Worm (Caenorhabditis elegans) whole organism, L1 larva: ENCODE data around the gene fipr-27.
A peak's percentile ranks its signal among the peaks of the same experiment; 100 is the strongest.
"Not testable (repeated sequence)": the region's sequence is repeated elsewhere in the genome, so short reads cannot be mapped to it uniquely, and the experiment has no call there.

Source experiments
- C04F5.9 ChIP-seq: sonication (generic microtip); optimal IDR thresholded peaks from 2 replicates; lab custom pipeline; 2016; ENCODE audit warnings: missing genetic modification characterization, missing compliant biosample characterization
- C16A3.4 ChIP-seq: fragments of 150-350 bp; optimal IDR thresholded peaks from 2 replicates; lab custom pipeline; 2014; ENCODE audit warnings: missing biosample characterization, missing genetic modification characterization
- C34B4.2 ChIP-seq: sonication (generic microtip); optimal IDR thresholded peaks from 2 replicates; lab custom pipeline; 2017; ENCODE audit warnings: mild to moderate bottlenecking, missing genetic modification characterization, missing compliant biosample characterization
- Y116A8C.19 ChIP-seq: sonication (generic microtip); optimal IDR thresholded peaks from 2 replicates; lab custom pipeline; 2016; ENCODE audit warnings: missing compliant biosample characterization, missing genetic modification characterization, borderline replicate concordance
- aly-2 ChIP-seq: fragments of 150-350 bp; optimal IDR thresholded peaks from 2 replicates; lab custom pipeline; 2014; ENCODE audit warnings: missing biosample characterization, missing genetic modification characterization
- blmp-1 ChIP-seq: fragments of 150-350 bp; optimal IDR thresholded peaks from 2 replicates; lab custom pipeline; 2014; ENCODE audit warnings: missing biosample characterization, missing genetic modification characterization
- ceh-8 ChIP-seq: fragments of 200-800 bp; sonication (Bioruptor generic); optimal IDR thresholded peaks from 2 replicates; lab custom pipeline; 2018; ENCODE audit warnings: mild to moderate bottlenecking, missing genetic modification characterization, moderate library complexity, missing compliant biosample characterization
- ceh-82 ChIP-seq, 3 experiments: fragments of 150-350 bp in 1 of 3; sonication (generic microtip) in 2 of 3; optimal IDR thresholded peaks; 2 replicates each; lab custom pipeline; 2014 to 2017; ENCODE audit warnings: missing biosample characterization in 3 of 3, missing genetic modification characterization in 3 of 3
- ceh-90 ChIP-seq: sonication (generic microtip); optimal IDR thresholded peaks from 2 replicates; lab custom pipeline; 2016; ENCODE audit warnings: missing genetic modification characterization, missing compliant biosample characterization
- ces-1 ChIP-seq: fragments of 150-350 bp; optimal IDR thresholded peaks from 2 replicates; lab custom pipeline; 2014; ENCODE audit warnings: missing biosample characterization, missing genetic modification reagents, missing genetic modification characterization
- dpl-1 ChIP-seq, 3 experiments: fragments of 150-350 bp in 2 of 3; sonication (generic microtip) in 1 of 3; optimal IDR thresholded peaks; 2 replicates each; lab custom pipeline; 2014 to 2017; ENCODE audit warnings: missing biosample characterization in 3 of 3, missing genetic modification characterization in 3 of 3, missing genetic modification reagents in 3 of 3
- dsc-1 ChIP-seq: sonication (generic microtip); optimal IDR thresholded peaks from 2 replicates; lab custom pipeline; 2016; ENCODE audit warnings: mild to moderate bottlenecking, missing genetic modification characterization, missing compliant biosample characterization
- efl-1 ChIP-seq, 4 experiments: fragments of 150-350 bp; optimal IDR thresholded peaks in 3 of 4; peaks in 1 of 4; 1 replicate in 1 of 4; 2 replicates in 3 of 4; lab custom pipeline; 2014; ENCODE audit warnings: missing biosample characterization in 2 of 4, missing genetic modification characterization in 2 of 4, missing genetic modification reagents in 2 of 4
- efl-3 ChIP-seq: fragments of 200-800 bp; sonication (Bioruptor generic); optimal IDR thresholded peaks from 2 replicates; lab custom pipeline; 2018; ENCODE audit warnings: mild to moderate bottlenecking, missing genetic modification characterization, missing compliant biosample characterization
- egl-27 ChIP-seq, 2 experiments: fragments of 150-350 bp in 1 of 2; sonication (generic microtip); optimal IDR thresholded peaks; 3 replicates each; lab custom pipeline; 2017 to 2018; ENCODE audit warnings: missing biosample characterization in 2 of 2, missing genetic modification characterization in 2 of 2, missing genetic modification reagents in 2 of 2
- fkh-10 ChIP-seq: sonication (generic microtip); optimal IDR thresholded peaks from 2 replicates; lab custom pipeline; 2017; ENCODE audit warnings: missing biosample characterization, missing genetic modification reagents, missing genetic modification characterization
- fkh-8 ChIP-seq: sonication (generic microtip); optimal IDR thresholded peaks from 2 replicates; lab custom pipeline; 2016; ENCODE audit warnings: mild to moderate bottlenecking, missing genetic modification characterization, missing compliant biosample characterization
- fos-1 ChIP-seq: fragments of 150-350 bp; optimal IDR thresholded peaks from 2 replicates; lab custom pipeline; 2014; ENCODE audit warnings: missing biosample characterization, missing genetic modification characterization
- hlh-17 ChIP-seq: fragments of 200-800 bp; sonication (Bioruptor generic); optimal IDR thresholded peaks from 2 replicates; lab custom pipeline; 2018; ENCODE audit warnings: missing genetic modification characterization, mild to moderate bottlenecking, missing compliant biosample characterization, moderate library complexity, borderline replicate concordance
- irx-1 ChIP-seq: sonication (generic microtip); optimal IDR thresholded peaks from 2 replicates; lab custom pipeline; 2016; ENCODE audit warnings: missing genetic modification characterization, missing compliant biosample characterization
- lin-14 ChIP-seq: fragments of 200-800 bp; sonication (Bioruptor generic); optimal IDR thresholded peaks from 2 replicates; lab custom pipeline; 2018; ENCODE audit warnings: mild to moderate bottlenecking, missing genetic modification characterization, moderate library complexity, missing compliant biosample characterization
- lin-35 ChIP-seq, 2 experiments: fragments of 150-350 bp; optimal IDR thresholded peaks; 2 replicates each; lab custom pipeline; 2014; ENCODE audit warnings: missing biosample characterization in 2 of 2, missing genetic modification characterization in 2 of 2, missing genetic modification reagents in 2 of 2
- lin-39 ChIP-seq: fragments of 150-350 bp; optimal IDR thresholded peaks from 2 replicates; lab custom pipeline; 2014; ENCODE audit warnings: missing biosample characterization, missing genetic modification reagents, missing genetic modification characterization
- lir-3 ChIP-seq: sonication (generic microtip); optimal IDR thresholded peaks from 2 replicates; lab custom pipeline; 2016; ENCODE audit warnings: mild to moderate bottlenecking, missing genetic modification characterization, moderate library complexity, missing compliant biosample characterization; ENCODE audit not compliant: poor library complexity
- mep-1 ChIP-seq: fragments of 150-350 bp; optimal IDR thresholded peaks from 2 replicates; lab custom pipeline; 2014; ENCODE audit warnings: missing biosample characterization, missing genetic modification characterization
- nhr-11 ChIP-seq: fragments of 150-350 bp; optimal IDR thresholded peaks from 2 replicates; lab custom pipeline; 2014; ENCODE audit warnings: missing biosample characterization, missing genetic modification characterization
- nhr-12 ChIP-seq: sonication (generic microtip); optimal IDR thresholded peaks from 2 replicates; lab custom pipeline; 2017; ENCODE audit warnings: missing biosample characterization, missing genetic modification characterization
- nhr-237 ChIP-seq: fragments of 150-350 bp; optimal IDR thresholded peaks from 2 replicates; lab custom pipeline; 2014; ENCODE audit warnings: missing biosample characterization, missing genetic modification characterization
- nhr-47 ChIP-seq: sonication (generic microtip); optimal IDR thresholded peaks from 2 replicates; lab custom pipeline; 2016; ENCODE audit warnings: mild to moderate bottlenecking, missing genetic modification characterization, moderate library complexity, missing compliant biosample characterization
- nhr-71 ChIP-seq: sonication (generic microtip); optimal IDR thresholded peaks from 2 replicates; lab custom pipeline; 2016; ENCODE audit warnings: mild to moderate bottlenecking, missing genetic modification characterization, moderate library complexity, missing compliant biosample characterization
- nhr-76 ChIP-seq: sonication (generic microtip); optimal IDR thresholded peaks from 2 replicates; lab custom pipeline; 2017; ENCODE audit warnings: missing biosample characterization, missing genetic modification characterization
- nhr-84 ChIP-seq: sonication (generic microtip); optimal IDR thresholded peaks from 2 replicates; lab custom pipeline; 2017; ENCODE audit warnings: missing biosample characterization, missing genetic modification characterization
- nhr-90 ChIP-seq: sonication (generic microtip); optimal IDR thresholded peaks from 2 replicates; lab custom pipeline; 2016; ENCODE audit warnings: mild to moderate bottlenecking, missing genetic modification characterization, missing compliant biosample characterization; ENCODE audit not compliant: poor library complexity
- pag-3 ChIP-seq: sonication (generic microtip); optimal IDR thresholded peaks from 2 replicates; lab custom pipeline; 2017; ENCODE audit warnings: missing genetic modification characterization, mild to moderate bottlenecking, missing compliant biosample characterization, antibody characterized with exemption, borderline replicate concordance; ENCODE audit not compliant: insufficient read depth
- pax-3 ChIP-seq: fragments of 200-800 bp; sonication (Bioruptor generic); optimal IDR thresholded peaks from 2 replicates; lab custom pipeline; 2018; ENCODE audit warnings: mild to moderate bottlenecking, missing genetic modification characterization, moderate library complexity, missing compliant biosample characterization
- pqm-1 ChIP-seq: sonication (generic microtip); optimal IDR thresholded peaks from 3 replicates; lab custom pipeline; 2017; ENCODE audit warnings: missing biosample characterization, missing genetic modification characterization
- snpc-4 ChIP-seq: fragments of 150-350 bp; optimal IDR thresholded peaks from 2 replicates; lab custom pipeline; 2014; ENCODE audit warnings: missing biosample characterization, missing genetic modification characterization
- sup-37 ChIP-seq: fragments of 200-800 bp; sonication (Bioruptor generic); optimal IDR thresholded peaks from 2 replicates; lab custom pipeline; 2018; ENCODE audit warnings: mild to moderate bottlenecking, missing genetic modification characterization, missing compliant biosample characterization
- tbx-2 ChIP-seq: sonication (generic microtip); optimal IDR thresholded peaks from 2 replicates; lab custom pipeline; 2016; ENCODE audit warnings: missing genetic modification characterization, missing compliant biosample characterization
- unc-62 ChIP-seq: fragments of 150-350 bp; optimal IDR thresholded peaks from 2 replicates; lab custom pipeline; 2014; ENCODE audit warnings: missing biosample characterization, missing genetic modification reagents, missing genetic modification characterization
- unc-98 ChIP-seq: fragments of 200-800 bp; sonication (Bioruptor generic); IDR thresholded peaks from 2 replicates; pipeline ENCODE4 v1.3.6; 2022; ENCODE audit warnings: missing genetic modification characterization, missing compliant biosample characterization
- zip-4 ChIP-seq: fragments of 200-800 bp; sonication (Bioruptor generic); optimal IDR thresholded peaks from 2 replicates; lab custom pipeline; 2018; ENCODE audit warnings: mild to moderate bottlenecking, missing genetic modification characterization, moderate library complexity, missing compliant biosample characterization
- ztf-11 ChIP-seq, 2 experiments: sonication (generic microtip); optimal IDR thresholded peaks; 2 replicates each; lab custom pipeline; 2016 to 2017; ENCODE audit warnings: missing genetic modification characterization in 2 of 2, missing biosample characterization in 1 of 2, missing compliant biosample characterization in 1 of 2

The fipr-27 gene

DNA sequence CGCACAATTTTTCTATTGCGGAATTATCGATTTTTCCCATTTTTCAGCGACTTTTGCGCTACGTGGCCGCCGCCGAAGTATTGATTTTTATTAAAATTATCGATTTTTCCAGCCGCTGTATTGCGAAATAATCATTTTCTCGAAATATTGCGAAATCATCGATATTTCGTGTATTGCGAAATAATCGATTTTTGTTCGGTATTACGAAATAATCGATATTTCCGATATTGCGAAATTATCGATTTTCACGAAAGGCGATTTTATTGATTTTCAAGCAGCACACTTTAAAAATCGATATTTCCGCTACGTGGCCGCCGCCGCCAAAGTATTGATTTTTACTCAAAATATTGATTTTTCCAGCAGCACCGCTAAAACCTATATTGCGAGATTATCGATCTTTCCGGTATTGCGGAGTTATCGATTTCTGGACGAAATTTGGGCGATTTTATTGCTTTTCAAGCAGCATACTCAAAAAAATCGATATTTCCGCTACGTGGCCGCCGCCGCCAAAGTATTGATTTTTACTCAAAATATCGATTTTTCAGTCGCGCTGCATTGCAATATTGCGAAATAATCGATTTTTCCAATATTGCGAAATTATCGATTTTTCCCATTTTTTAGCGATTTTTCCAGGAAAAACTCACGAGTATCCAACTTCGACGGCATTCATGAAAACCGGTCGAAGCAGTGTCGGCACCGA, 14.9 kb downstream of the fipr-27 start:
- TF ChIP-seq zip-4 (peak; percentile 60), ceh-90 (tag; lab: Kevin White, UChicago) (no peak), dpl-1 (GFP tag; optimal IDR thresholded peaks at IDR 0.05; lab: Kevin White, UChicago) (no peak), nhr-12 (tag; lab: Kevin White, UChicago) (no peak), blmp-1 (tag; lab: Kevin White, UChicago) (no peak), lir-3 (no peak), lin-39 (no peak), tbx-2 (tag; lab: Kevin White, UChicago) (no peak)

DNA sequence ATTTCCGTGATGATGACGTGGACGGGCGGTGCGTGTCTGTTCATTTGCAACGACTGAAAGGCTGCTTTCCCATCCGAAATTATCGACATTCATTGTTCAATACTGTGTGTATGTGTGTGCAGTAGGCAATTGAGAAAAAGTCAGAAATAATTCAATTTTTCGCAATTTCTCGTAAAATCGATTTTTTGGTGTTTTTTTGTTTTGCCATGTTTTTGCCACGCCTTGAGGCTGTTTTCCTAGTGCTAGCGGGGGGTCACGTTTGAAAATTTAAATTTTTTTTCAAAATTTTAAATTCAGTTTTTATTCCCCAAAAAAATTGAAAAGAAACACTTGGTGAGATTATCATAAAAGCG, 15.4 kb downstream of the fipr-27 start, which contains the start of gene Y51H4A.13:
TSS of gene Y51H4A.13 (minus strand) at position 182 of the 353 bp plus-strand sequence.
- not testable (repeated sequence) for TF ChIP-seq lin-35 (GFP tag; optimal IDR thresholded peaks at IDR 0.05; lab: Kevin White, UChicago); irx-1 (tag; lab: Kevin White, UChicago); pax-3

DNA sequence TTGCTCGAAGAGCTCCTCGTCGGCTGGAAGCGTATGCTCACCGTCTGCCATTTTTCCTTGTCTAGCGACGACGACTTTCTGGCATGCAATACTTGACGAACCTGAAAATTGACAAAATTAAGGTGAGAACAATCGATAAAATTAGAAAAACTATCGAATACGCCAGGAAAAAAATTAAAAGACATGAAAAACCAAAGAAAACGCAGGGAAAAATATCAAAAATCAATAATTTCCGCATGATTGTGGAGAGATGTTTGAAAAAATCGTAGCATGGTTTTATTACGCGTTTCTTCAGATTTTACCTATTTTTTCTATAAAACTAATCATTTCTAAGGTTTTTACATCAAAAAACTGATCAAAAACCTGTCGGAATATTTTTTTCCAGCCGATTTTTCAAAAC, 25.1 kb downstream of the fipr-27 start, which contains the start of gene set-26:
TSS of gene set-26 (minus strand) at position 101 of the 400 bp plus-strand sequence.
- not testable (repeated sequence) for TF ChIP-seq hlh-17 (GFP tag; lab: Kevin White, UChicago); aly-2 (tag; lab: Kevin White, UChicago); efl-1 (optimal IDR thresholded peaks at IDR 0.05; lab: Kevin White, UChicago); efl-1 (GFP tag; optimal IDR thresholded peaks at IDR 0.05 in 1 of 2; lab: Kevin White, UChicago)

DNA sequence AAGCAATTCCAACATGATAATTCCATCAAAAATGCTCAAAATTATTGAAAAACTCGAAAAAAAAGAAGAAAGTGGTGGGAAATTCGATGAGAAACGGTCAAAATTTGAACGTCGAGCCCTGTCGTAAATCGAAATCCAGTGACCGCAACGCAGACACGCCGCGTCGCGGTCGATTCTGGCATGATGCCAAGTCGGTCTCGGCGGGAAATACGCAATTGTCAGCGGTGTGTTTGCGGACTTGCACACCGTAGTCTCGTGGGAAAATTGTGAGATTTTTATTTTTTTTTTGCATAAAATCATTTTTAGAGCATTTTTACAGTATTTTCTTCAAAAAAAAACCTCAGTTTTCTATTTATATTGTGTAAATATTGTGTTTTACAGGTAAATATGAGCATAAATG, 25.5 kb downstream of the fipr-27 start, which contains the start of gene tsr-2:
TSS of gene tsr-2 (plus strand) at position 382 of the 400 bp plus-strand sequence.
- peak; percentile 97 for TF ChIP-seq mep-1 (tag; lab: Kevin White, UChicago)
- TF ChIP-seq lir-3: peak; percentile 75
- no peak for TF ChIP-seq efl-3
- TF ChIP-seq dpl-1 (GFP tag; optimal IDR thresholded peaks at IDR 0.05; lab: Kevin White, UChicago): peak; percentile 87 to 89 (median 88)
- no peak for TF ChIP-seq nhr-12 (tag; lab: Kevin White, UChicago)
- no peak for TF ChIP-seq nhr-76 (tag; lab: Kevin White, UChicago)
- peak; percentile 89 for TF ChIP-seq fos-1 (tag; lab: Kevin White, UChicago)
- peak; percentile 39 for TF ChIP-seq nhr-11
- TF ChIP-seq C16A3.4 (tag; lab: Kevin White, UChicago): peak; percentile 93
- TF ChIP-seq ces-1: no peak
- TF ChIP-seq pag-3 (tag; lab: Kevin White, UChicago): peak; percentile 85
- peak; percentile 69 for TF ChIP-seq ceh-8 (GFP tag; lab: Kevin White, UChicago)
- peak; percentile 76 for TF ChIP-seq lin-39
- no peak for TF ChIP-seq unc-62 (GFP tag; lab: Kevin White, UChicago)
- peak; percentile 91 for TF ChIP-seq fkh-8 (tag; lab: Kevin White, UChicago)
- TF ChIP-seq C34B4.2 (tag; lab: Kevin White, UChicago): no peak
- TF ChIP-seq ztf-11 (tag; optimal IDR thresholded peaks at IDR 0.05; lab: Kevin White, UChicago): peak in 1 of 2 experiments; percentile 66
- peak; percentile 93 for TF ChIP-seq nhr-47 (tag; lab: Kevin White, UChicago)
- peak; percentile 89 for TF ChIP-seq nhr-90 (tag; lab: Kevin White, UChicago)
- TF ChIP-seq ceh-82 (tag; optimal IDR thresholded peaks at IDR 0.05; lab: Kevin White, UChicago): peak; percentile 93 to 96 (median 94)
- TF ChIP-seq unc-98 (GFP tag; lab: Robert Waterston, UW): peak; percentile 70
- TF ChIP-seq lin-14 (GFP tag; lab: Kevin White, UChicago): peak; percentile 92
- no peak for TF ChIP-seq nhr-84
- TF ChIP-seq nhr-237 (tag; lab: Kevin White, UChicago): peak; percentile 38
- peak; percentile 50 for TF ChIP-seq fkh-10
- TF ChIP-seq dsc-1: peak; percentile 89
- peak; percentile 96 for TF ChIP-seq nhr-71 (tag; lab: Kevin White, UChicago)
- TF ChIP-seq C04F5.9 (tag; lab: Kevin White, UChicago): peak; percentile 82
- no peak for TF ChIP-seq Y116A8C.19
- TF ChIP-seq egl-27 (tag; optimal IDR thresholded peaks at IDR 0.05; lab: Kevin White, UChicago): peak; percentile 33 to 47
- peak; percentile 74 for TF ChIP-seq snpc-4 (tag; lab: Kevin White, UChicago)
- TF ChIP-seq pqm-1 (tag; lab: Kevin White, UChicago): no peak
- TF ChIP-seq tbx-2 (tag; lab: Kevin White, UChicago): peak; percentile 94
- TF ChIP-seq sup-37 (GFP tag; lab: Kevin White, UChicago): peak; percentile 77
